Worm (Caenorhabditis elegans) whole organism, L4/young adult: Measurements from ENCODE around the gene piit-1.
A peak's percentile ranks its signal among the peaks of the same experiment; 100 is the strongest.

Source experiments
- W03F9.2 ChIP-seq: fragments of 150-350 bp; optimal IDR thresholded peaks from 2 replicates; lab custom pipeline; 2014; ENCODE audit warnings: missing biosample characterization, missing genetic modification characterization
- dao-5 ChIP-seq: sonication (generic microtip); optimal IDR thresholded peaks from 2 replicates; lab custom pipeline; 2016; ENCODE audit warnings: missing genotype, missing genetic modification characterization, moderate library complexity, missing compliant biosample characterization
- him-1 ChIP-seq: sonication (generic microtip); optimal IDR thresholded peaks from 2 replicates; lab custom pipeline; 2016; ENCODE audit warnings: missing genotype, missing genetic modification reagents, missing genetic modification characterization, missing compliant biosample characterization

The piit-1 gene

DNA sequence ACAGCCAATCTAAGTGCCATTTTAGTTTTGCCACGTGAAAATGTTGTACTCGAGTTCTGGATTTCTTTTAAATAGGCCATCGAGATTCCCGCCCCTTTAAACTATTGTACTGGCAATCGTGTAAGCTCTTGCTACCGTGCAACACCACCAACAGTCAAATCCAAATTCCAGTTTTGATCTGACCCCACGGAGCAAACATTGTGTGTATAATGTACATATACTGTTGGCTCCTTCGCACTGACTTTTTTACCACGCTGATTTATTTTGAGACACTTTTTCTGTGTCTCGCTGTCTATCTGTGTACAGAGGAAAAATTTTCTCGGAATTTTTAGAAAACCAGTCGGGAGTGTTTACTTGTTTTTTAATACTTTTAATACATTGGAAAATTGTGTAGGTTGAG lies at the start of gene piit-1:
piit-1 (minus strand) TSS at position 101 of the 400 bp plus-strand sequence.
- TF ChIP-seq W03F9.2 (no peak), him-1 (tag; lab: Kevin White, UChicago) (no peak), dao-5 (tag; lab: Kevin White, UChicago) (no peak)

DNA sequence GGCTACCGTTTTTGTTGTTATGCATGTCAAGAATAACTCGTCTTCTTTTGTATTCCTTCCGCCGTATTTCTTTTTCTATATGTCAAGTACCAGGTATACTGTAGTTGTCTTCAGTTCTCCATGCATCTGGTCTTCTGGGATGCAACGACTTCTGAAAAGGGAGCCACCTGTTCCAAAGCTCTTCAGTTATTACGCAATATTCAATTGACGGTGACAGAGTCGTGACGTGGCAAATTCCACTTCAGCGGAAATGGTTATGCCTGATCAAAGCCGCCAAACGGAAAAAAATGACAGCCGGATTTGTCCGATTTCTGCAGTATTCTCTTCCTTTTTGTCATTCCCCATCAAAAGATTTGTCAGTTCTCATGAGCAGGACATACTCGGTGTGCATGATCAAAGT lies 46.5 kb upstream of the piit-1 start:
- TF ChIP-seq dao-5 (tag; lab: Kevin White, UChicago) (no peak), him-1 (tag; lab: Kevin White, UChicago) (no peak), W03F9.2 (no peak)

DNA sequence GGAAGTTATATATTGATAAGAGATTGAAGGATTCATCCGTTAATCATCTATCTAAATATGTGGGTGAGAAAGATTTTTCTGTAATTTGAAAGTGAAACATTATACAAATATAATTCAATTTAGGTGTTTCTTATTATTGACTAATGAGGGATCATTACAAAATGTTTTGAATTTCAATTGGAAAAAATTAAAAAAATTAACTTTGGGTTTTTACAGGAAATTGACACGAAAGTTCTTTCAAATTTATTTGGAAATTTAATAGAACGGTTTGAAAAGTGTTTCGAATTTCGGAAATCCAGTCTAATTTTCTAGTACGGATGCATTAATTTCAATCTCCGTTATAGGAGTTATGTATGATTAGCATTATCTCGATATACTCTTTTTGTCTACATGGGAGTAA lies 43.1 kb upstream of the piit-1 start:
- TF ChIP-seq W03F9.2 = no peak

DNA sequence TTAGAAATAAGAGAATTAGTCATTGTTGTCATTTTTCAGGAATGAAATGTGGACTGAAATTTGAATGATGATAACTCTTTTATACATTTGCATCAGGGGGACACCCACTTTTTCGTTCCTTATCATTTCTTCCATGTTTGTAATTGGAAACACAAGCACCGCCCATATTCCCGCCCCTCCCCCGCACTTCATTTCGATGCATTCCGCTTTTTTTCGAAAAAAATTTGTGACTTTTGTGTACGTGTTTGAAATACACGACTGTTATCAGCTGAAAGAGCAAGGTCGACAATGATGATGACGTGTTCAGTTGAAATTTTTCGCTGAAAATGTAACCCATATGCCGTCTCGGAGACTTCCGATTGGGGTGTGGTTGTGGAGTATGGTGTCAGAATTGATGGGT lies 40.8 kb upstream of the piit-1 start, which contains the start of gene zip-10:
zip-10 (minus strand) TSS at position 43 of the 400 bp plus-strand sequence.
- TF ChIP-seq him-1 (tag; lab: Kevin White, UChicago) (no peak), dao-5 (tag; lab: Kevin White, UChicago) (no peak), W03F9.2 (no peak)

DNA sequence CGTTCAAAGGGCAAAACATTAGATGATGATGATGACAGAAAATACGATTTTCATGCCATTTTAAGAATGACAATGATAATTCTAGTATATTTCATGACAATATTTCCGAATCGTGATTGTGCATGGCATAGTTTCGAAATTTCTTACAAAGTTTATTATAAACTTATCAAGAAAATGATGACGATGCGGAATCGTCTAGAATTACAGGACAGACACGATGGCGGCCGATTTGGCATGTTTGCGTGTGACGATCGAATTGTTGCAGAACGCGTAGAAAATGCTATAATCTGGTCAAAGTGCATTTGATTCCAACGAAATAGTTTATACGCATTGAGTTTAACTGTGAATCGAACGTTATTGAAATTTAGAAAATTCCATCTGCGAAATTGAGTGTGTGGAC lies 39.3 kb upstream of the piit-1 start:
- no peak for TF ChIP-seq dao-5 (tag; lab: Kevin White, UChicago)
- no peak for TF ChIP-seq W03F9.2
- TF ChIP-seq him-1 (tag; lab: Kevin White, UChicago) = no peak

DNA sequence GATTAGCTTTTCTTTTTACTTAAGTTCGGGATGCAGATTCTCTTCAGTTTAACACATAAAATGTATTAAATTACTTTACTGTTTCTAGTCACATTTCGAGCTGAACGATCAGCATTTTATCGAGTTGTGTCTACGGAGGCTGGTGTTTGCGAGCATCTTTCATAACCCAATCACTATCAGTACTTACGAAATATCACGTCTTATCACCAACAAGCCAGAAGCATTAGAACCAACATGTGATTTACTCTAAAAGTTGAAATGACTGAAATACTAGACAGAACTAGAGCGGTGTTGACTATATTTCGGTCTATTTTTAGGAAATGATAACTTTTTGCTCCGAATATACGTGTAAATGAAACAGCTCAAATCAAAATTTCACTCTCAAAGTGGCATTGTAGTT lies 38.5 kb upstream of the piit-1 start:
- TF ChIP-seq dao-5 (tag; lab: Kevin White, UChicago) = no peak
- TF ChIP-seq him-1 (tag; lab: Kevin White, UChicago) = no peak
- TF ChIP-seq W03F9.2 = no peak

DNA sequence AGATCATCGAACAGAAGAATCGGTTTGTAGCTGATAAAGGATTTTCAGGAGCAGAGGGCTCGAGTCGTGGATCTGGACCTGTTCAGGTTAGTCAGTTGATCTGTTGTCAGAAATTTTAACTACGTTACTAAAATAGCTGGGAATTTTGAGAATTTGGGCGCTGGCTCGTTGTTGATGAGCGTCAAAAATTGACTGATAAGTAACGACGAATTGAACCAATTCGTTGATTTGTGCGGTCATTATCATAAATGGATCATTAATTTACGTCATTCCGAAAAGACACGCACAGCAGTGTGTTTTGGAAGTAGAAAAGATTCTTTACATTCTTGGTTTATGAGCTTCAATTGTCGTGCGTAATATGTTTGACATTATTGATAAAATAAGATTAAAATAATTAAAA lies 37.9 kb upstream of the piit-1 start:
- no peak for TF ChIP-seq dao-5 (tag; lab: Kevin White, UChicago)
- no peak for TF ChIP-seq him-1 (tag; lab: Kevin White, UChicago)
- TF ChIP-seq W03F9.2 = no peak

DNA sequence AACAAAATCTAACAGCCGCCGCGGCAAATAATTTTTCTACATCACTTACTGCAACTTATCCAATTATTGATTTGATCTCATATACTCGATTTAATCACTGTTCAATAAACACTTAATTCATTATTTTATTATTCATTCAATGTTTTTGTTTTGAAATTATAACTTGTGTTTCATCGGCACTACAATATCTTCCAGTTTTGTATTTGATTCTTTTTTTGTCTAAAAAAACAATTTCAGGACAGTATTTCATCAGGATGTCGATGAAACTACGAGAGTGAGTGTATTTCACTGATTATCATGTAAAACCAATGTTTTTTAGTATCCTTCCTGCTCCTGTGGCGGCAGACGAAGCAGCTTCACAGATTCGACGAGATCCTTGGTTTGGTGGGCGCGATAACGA lies 35.3 kb upstream of the piit-1 start, which contains the start of gene skp-1:
skp-1 (plus strand) TSS at position 238 of the 400 bp plus-strand sequence.
- TF ChIP-seq W03F9.2 (no peak), him-1 (tag; lab: Kevin White, UChicago) (no peak), dao-5 (tag; lab: Kevin White, UChicago) (no peak)

DNA sequence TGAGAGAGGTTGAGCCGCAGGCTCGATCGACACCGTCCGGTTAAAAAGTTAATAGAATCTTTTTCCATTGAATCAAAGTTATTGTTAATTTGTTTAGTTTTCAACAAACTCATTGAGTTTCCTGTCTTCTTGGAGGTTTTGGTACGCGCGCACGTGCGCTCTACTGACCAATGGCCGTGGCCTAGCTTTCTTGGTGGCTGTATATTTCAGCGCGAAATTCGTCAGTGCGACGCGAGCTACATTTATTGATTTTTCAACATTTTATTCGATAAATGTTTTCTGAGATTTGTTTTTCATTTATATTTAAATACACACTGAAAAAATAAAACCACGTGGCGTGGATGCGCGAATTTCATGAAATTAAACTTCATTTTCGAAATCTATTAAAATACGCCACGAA lies 34.2 kb upstream of the piit-1 start, which contains the start of gene bir-1:
bir-1 (plus strand) TSS at position 312 of the 400 bp plus-strand sequence.
- TF ChIP-seq him-1 (tag; lab: Kevin White, UChicago) = peak; percentile 44
- TF ChIP-seq dao-5 (tag; lab: Kevin White, UChicago) = no peak
- peak; percentile 34 for TF ChIP-seq W03F9.2

DNA sequence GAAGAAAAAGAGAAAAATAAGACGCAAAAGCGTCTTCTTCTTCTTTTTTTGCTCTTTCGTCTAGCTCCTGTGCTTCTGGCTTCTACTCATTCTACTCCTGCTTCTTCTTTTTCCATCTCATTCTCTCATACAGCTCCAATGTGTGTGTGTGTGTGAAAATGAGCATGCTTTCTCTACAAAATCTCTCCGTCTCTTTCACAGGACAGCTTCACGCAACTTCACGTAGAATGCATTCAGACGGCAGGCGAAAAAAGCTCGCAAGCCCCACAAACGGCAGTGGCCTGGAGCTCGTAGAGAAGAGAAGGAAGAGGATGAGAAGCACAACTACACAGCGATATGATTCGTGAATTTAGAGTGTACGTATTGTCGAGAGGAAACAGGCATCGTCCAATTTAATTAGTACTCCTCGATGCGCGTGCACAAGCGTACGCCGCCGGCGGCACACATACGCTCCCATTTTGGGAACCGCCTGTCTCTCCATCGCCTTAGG lies 31.4 kb upstream of the piit-1 start:
- no peak for TF ChIP-seq W03F9.2
- TF ChIP-seq him-1 (tag; lab: Kevin White, UChicago) = peak; percentile 72

DNA sequence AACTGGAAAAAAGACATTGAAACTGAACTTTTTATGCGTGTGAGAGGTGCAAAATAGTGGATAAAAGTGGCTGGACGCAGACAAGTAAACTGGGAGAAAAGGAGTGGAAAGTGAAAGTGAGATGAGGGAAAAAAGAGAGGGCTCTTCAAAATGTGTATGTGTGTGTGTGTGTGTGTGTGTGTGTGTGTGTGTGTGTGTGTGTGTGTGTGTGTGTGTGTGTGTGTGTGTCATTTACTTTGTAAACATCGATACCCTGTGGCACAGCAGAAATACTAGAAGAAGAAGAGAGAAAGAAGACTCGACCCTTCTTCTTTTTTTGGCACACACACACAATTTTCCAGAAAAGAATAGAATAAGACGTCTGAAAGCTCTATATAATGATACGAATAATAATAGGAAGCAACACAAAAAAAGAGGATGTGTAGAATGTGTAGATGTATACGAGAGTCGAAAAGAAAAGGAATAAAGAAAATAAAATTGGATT lies 28.7 kb upstream of the piit-1 start:
- TF ChIP-seq dao-5 (tag; lab: Kevin White, UChicago) (no peak), W03F9.2 (no peak), him-1 (tag; lab: Kevin White, UChicago) (no peak)

DNA sequence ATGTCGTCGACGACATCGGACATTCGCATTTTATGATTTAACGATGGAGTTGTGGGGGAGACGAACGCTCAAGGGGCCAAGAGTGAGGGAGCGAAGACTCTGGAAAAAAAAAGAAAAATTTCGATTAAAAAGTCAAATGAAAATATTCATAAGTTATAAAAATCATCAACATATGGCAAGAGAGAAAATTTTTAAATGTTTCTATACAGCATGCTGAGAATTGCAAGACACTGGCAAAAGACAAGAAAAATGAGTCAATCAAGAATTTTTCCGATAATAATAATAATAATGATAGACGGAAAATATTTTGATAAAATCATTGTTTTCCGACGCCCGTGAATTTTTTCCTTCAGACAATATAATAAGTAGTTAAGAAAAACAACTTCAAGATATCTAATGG lies 27.2 kb upstream of the piit-1 start, which contains the start of gene sipa-1:
sipa-1 (minus strand) TSS at position 101 of the 400 bp plus-strand sequence.
- no peak for TF ChIP-seq dao-5 (tag; lab: Kevin White, UChicago)
- no peak for TF ChIP-seq him-1 (tag; lab: Kevin White, UChicago)
- TF ChIP-seq W03F9.2 = no peak

DNA sequence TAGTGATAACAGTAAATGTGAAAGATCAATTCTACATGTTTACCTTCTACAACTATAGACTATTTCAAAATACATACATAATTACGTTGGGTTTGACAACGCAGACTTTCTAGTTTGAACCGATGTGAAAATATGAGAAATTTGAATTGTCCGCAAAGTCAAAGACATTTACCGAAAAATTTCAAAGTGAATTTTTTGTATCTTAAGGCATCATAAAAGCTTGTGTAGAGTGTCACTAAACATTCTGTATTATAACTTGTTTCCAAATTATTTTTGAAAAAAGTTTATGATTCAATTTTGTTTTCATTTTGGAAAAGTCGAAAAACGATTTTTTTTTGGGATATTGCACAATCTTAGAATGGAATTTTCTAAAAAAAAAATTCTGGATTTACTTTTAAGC lies 25.6 kb upstream of the piit-1 start:
- TF ChIP-seq him-1 (tag; lab: Kevin White, UChicago) (no peak), dao-5 (tag; lab: Kevin White, UChicago) (no peak), W03F9.2 (no peak)

DNA sequence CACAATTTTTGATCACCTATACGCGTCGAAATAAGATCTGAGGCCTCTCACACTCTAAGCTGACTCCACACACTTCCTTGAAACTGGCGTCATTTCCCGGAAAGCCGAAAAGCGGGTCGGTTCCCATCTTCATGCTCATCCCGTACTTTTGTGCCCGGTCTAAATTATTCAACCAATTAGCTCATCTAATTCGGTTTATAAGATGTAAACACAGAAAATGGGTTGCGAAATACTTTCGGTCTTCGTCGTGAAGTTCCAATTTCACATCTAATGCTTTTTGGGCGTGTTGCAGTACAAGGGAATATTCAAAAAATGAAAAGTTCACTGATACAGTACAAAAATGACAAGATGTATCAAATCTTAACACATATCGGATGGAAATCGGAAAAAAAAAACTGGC lies 21.2 kb upstream of the piit-1 start:
- no peak for TF ChIP-seq him-1 (tag; lab: Kevin White, UChicago)
- TF ChIP-seq W03F9.2 = no peak
- TF ChIP-seq dao-5 (tag; lab: Kevin White, UChicago) = no peak
